Fruit fly (Drosophila melanogaster) whole organism, embryonic: ENCODE results near the gene CG13921.

Experiments
- Atf3 ChIP-seq: fragments of 200-800 bp; sonication (Bioruptor generic); optimal IDR thresholded peaks from 3 replicates; lab custom pipeline; 2016; ENCODE audit warnings: missing biosample characterization, missing genetic modification characterization
- B-H1 ChIP-seq: fragments of 200-800 bp; sonication (Bioruptor generic); IDR thresholded peaks from 3 replicates; pipeline ENCODE4 v1.3.6; 2022; ENCODE audit warnings: missing biosample characterization, missing genetic modification characterization
- BEAF-32 ChIP-seq: fragments of 200-800 bp; sonication (Bioruptor generic); optimal IDR thresholded peaks from 3 replicates; lab custom pipeline; 2017; ENCODE audit warnings: missing biosample characterization, missing genetic modification characterization, mild to moderate bottlenecking, moderate library complexity, missing genetic modification reagents
- CG10543 ChIP-seq: fragments of 200-800 bp; sonication (Bioruptor generic); optimal IDR thresholded peaks from 3 replicates; lab custom pipeline; 2017; ENCODE audit warnings: missing biosample characterization, mild to moderate bottlenecking, missing genetic modification characterization, moderate library complexity
- CG11093 ChIP-seq: fragments of 200-800 bp; sonication (Bioruptor generic); IDR thresholded peaks from 3 replicates; pipeline ENCODE4 v1.3.6; 2022; ENCODE audit warnings: missing biosample characterization, missing genetic modification characterization
- CG11560 ChIP-seq: fragments of 200-800 bp; sonication (Bioruptor generic); IDR thresholded peaks from 3 replicates; pipeline ENCODE4 v1.3.6; 2022; ENCODE audit warnings: missing biosample characterization, missing genetic modification characterization
- CG12942 ChIP-seq: fragments of 200-800 bp; sonication (Bioruptor generic); optimal IDR thresholded peaks from 3 replicates; lab custom pipeline; 2016; ENCODE audit warnings: missing biosample characterization, missing genetic modification characterization
- CG14965 ChIP-seq: fragments of 200-800 bp; sonication (Bioruptor generic); optimal IDR thresholded peaks from 2 replicates; lab custom pipeline; 2016; ENCODE audit warnings: missing biosample characterization, missing genetic modification characterization, borderline replicate concordance
- CG15601 ChIP-seq: fragments of 200-800 bp; sonication (Bioruptor generic); optimal IDR thresholded peaks from 3 replicates; lab custom pipeline; 2019; ENCODE audit warnings: missing biosample characterization, mild to moderate bottlenecking, missing genetic modification characterization, moderate library complexity
- CG17328 ChIP-seq: fragments of 200-800 bp; sonication (Bioruptor generic); IDR thresholded peaks from 2 replicates; pipeline ENCODE4 v1.3.6; 2022; ENCODE audit warnings: missing biosample characterization, missing genetic modification characterization
- CG17361 ChIP-seq: fragments of 200-800 bp; sonication (Bioruptor generic); IDR thresholded peaks from 3 replicates; pipeline ENCODE4 v1.3.6; 2022; ENCODE audit warnings: missing biosample characterization, missing genetic modification characterization
- CG18476 ChIP-seq: fragments of 200-800 bp; sonication (Bioruptor generic); optimal IDR thresholded peaks from 2 replicates; lab custom pipeline; 2016; ENCODE audit warnings: missing biosample characterization, mild to moderate bottlenecking, missing genetic modification characterization
- CG30403 ChIP-seq: fragments of 200-800 bp; sonication (Bioruptor generic); optimal IDR thresholded peaks from 3 replicates; lab custom pipeline; 2016; ENCODE audit warnings: missing biosample characterization, missing genetic modification characterization
- CG30431 ChIP-seq: fragments of 200-800 bp; sonication (Bioruptor generic); optimal IDR thresholded peaks from 2 replicates; lab custom pipeline; 2017; ENCODE audit warnings: missing biosample characterization, missing genetic modification characterization
- CG31224 ChIP-seq: fragments of 200-800 bp; sonication (Bioruptor generic); IDR thresholded peaks from 2 replicates; pipeline ENCODE4 v1.3.6; 2022; ENCODE audit warnings: missing biosample characterization, missing genetic modification characterization
- CG3995 ChIP-seq: fragments of 200-800 bp; sonication (Bioruptor generic); optimal IDR thresholded peaks from 3 replicates; lab custom pipeline; 2016; ENCODE audit warnings: missing biosample characterization, missing genetic modification characterization
- CG4360 ChIP-seq: fragments of 200-800 bp; sonication (Bioruptor generic); IDR thresholded peaks from 2 replicates; pipeline ENCODE4 v1.3.6; 2022; ENCODE audit warnings: missing biosample characterization, missing genetic modification characterization
- CG4707 ChIP-seq: fragments of 200-800 bp; sonication (Bioruptor generic); optimal IDR thresholded peaks from 2 replicates; lab custom pipeline; 2018; ENCODE audit warnings: missing biosample characterization, mild to moderate bottlenecking, missing genetic modification characterization, moderate library complexity
- CG4820 ChIP-seq: fragments of 200-800 bp; sonication (Bioruptor generic); optimal IDR thresholded peaks from 3 replicates; lab custom pipeline; 2016; ENCODE audit warnings: missing biosample characterization, missing genetic modification characterization
- CG5180 ChIP-seq: fragments of 200-800 bp; sonication (Bioruptor generic); optimal IDR thresholded peaks from 3 replicates; lab custom pipeline; 2017; ENCODE audit warnings: missing biosample characterization, missing genetic modification characterization, mild to moderate bottlenecking, moderate library complexity, missing genetic modification reagents
- CG7372 ChIP-seq: fragments of 200-800 bp; sonication (Bioruptor generic); IDR thresholded peaks from 2 replicates; pipeline ENCODE4 v1.3.6; 2022; ENCODE audit warnings: missing biosample characterization, missing genetic modification characterization
- CG7839 ChIP-seq: fragments of 200-800 bp; sonication (Bioruptor generic); optimal IDR thresholded peaks from 3 replicates; lab custom pipeline; 2018; ENCODE audit warnings: missing biosample characterization, mild to moderate bottlenecking, missing genetic modification characterization, moderate library complexity
- HmgZ ChIP-seq: fragments of 200-800 bp; sonication (Bioruptor generic); optimal IDR thresholded peaks from 2 replicates; lab custom pipeline; 2018; ENCODE audit warnings: missing biosample characterization, mild to moderate bottlenecking, missing genetic modification characterization
- Hr3 ChIP-seq: fragments of 200-800 bp; sonication (Bioruptor generic); optimal IDR thresholded peaks from 3 replicates; lab custom pipeline; 2016; ENCODE audit warnings: missing biosample characterization, missing genetic modification characterization
- Hsf ChIP-seq: fragments of 200-800 bp; sonication (Bioruptor generic); optimal IDR thresholded peaks from 3 replicates; lab custom pipeline; 2016; ENCODE audit warnings: missing biosample characterization, missing genetic modification characterization
- Neu2 ChIP-seq: fragments of 200-800 bp; sonication (Bioruptor generic); optimal IDR thresholded peaks from 3 replicates; lab custom pipeline; 2016; ENCODE audit warnings: missing biosample characterization, missing genetic modification characterization, borderline replicate concordance
- Nf-YB ChIP-seq: fragments of 200-800 bp; sonication (Bioruptor generic); optimal IDR thresholded peaks from 3 replicates; lab custom pipeline; 2019; ENCODE audit warnings: missing biosample characterization, mild to moderate bottlenecking, missing genetic modification characterization, moderate library complexity
- Oli ChIP-seq: fragments of 200-800 bp; sonication (Bioruptor generic); optimal IDR thresholded peaks from 2 replicates; lab custom pipeline; 2018; ENCODE audit warnings: missing biosample characterization, mild to moderate bottlenecking, missing genetic modification characterization, moderate library complexity
- Rx ChIP-seq: fragments of 200-800 bp; sonication (Bioruptor generic); IDR thresholded peaks from 2 replicates; pipeline ENCODE4 v1.3.6; 2022; ENCODE audit warnings: missing biosample characterization, missing genetic modification characterization
- Sox100B ChIP-seq: fragments of 200-800 bp; sonication (Bioruptor generic); optimal IDR thresholded peaks from 3 replicates; lab custom pipeline; 2018; ENCODE audit warnings: missing biosample characterization, mild to moderate bottlenecking, missing genetic modification characterization
- Taf1 ChIP-seq: fragments of 200-800 bp; sonication (Bioruptor generic); IDR thresholded peaks from 2 replicates; pipeline ENCODE4 v1.3.6; 2022; ENCODE audit warnings: missing biosample characterization, missing genetic modification characterization
- Trl ChIP-seq, 3 experiments: fragments of >200 bp in 2 of 3; fragments of 200-800 bp in 1 of 3; sonication (Bioruptor generic) in 1 of 3; optimal IDR thresholded peaks; 2 replicates in 1 of 3; 3 replicates in 2 of 3; lab custom pipeline; 2016 to 2017; ENCODE audit warnings: missing biosample characterization in 1 of 3, missing genetic modification characterization in 1 of 3
- Usf ChIP-seq: fragments of 200-800 bp; sonication (Bioruptor generic); optimal IDR thresholded peaks from 2 replicates; lab custom pipeline; 2017; ENCODE audit warnings: missing genotype, missing biosample characterization, missing genetic modification characterization
- YL-1 ChIP-seq: fragments of 200-800 bp; sonication (Bioruptor generic); optimal IDR thresholded peaks from 3 replicates; lab custom pipeline; 2017; ENCODE audit warnings: missing biosample characterization, mild to moderate bottlenecking, missing genetic modification characterization
- chm ChIP-seq: fragments of 200-800 bp; sonication (Bioruptor generic); IDR thresholded peaks from 2 replicates; pipeline ENCODE4 v1.3.6; 2022; ENCODE audit warnings: missing biosample characterization, missing genetic modification characterization
- ci ChIP-seq: fragments of 200-800 bp; sonication (Bioruptor generic); IDR thresholded peaks from 3 replicates; pipeline ENCODE4 v1.3.6; 2022; ENCODE audit warnings: missing biosample characterization, missing genetic modification characterization
- crol ChIP-seq: fragments of 200-800 bp; sonication (Bioruptor generic); IDR thresholded peaks from 2 replicates; pipeline ENCODE4 v1.3.6; 2022; ENCODE audit warnings: missing biosample characterization, missing genetic modification characterization
- dati ChIP-seq: fragments of 200-800 bp; sonication (Bioruptor generic); IDR thresholded peaks from 2 replicates; pipeline ENCODE4 v1.3.6; 2022; ENCODE audit warnings: missing biosample characterization, missing genetic modification characterization
- ewg ChIP-seq: fragments of 200-800 bp; sonication (Bioruptor generic); optimal IDR thresholded peaks from 3 replicates; lab custom pipeline; 2017; ENCODE audit warnings: mild to moderate bottlenecking, missing biosample characterization, missing genetic modification reagents, missing genetic modification characterization
- fd102C ChIP-seq: fragments of 200-800 bp; sonication (Bioruptor generic); optimal IDR thresholded peaks from 2 replicates; lab custom pipeline; 2018; ENCODE audit warnings: missing biosample characterization, mild to moderate bottlenecking, missing genetic modification characterization, moderate library complexity
- gcm2 ChIP-seq: fragments of 200-800 bp; sonication (Bioruptor generic); optimal IDR thresholded peaks from 2 replicates; lab custom pipeline; 2016; ENCODE audit warnings: missing biosample characterization, missing genetic modification characterization
- gt ChIP-seq: fragments of 200-800 bp; sonication (Bioruptor generic); IDR thresholded peaks from 2 replicates; pipeline ENCODE4 v1.3.6; 2022; ENCODE audit warnings: missing biosample characterization, missing genetic modification characterization
- ind ChIP-seq: fragments of 200-800 bp; sonication (Bioruptor generic); optimal IDR thresholded peaks from 3 replicates; lab custom pipeline; 2016; ENCODE audit warnings: missing biosample characterization, missing genetic modification characterization
- mirr ChIP-seq: fragments of 200-800 bp; sonication (Bioruptor generic); optimal IDR thresholded peaks from 3 replicates; lab custom pipeline; 2018; ENCODE audit warnings: missing biosample characterization, mild to moderate bottlenecking, missing genetic modification characterization
- mld ChIP-seq: fragments of 200-800 bp; sonication (Bioruptor generic); IDR thresholded peaks from 3 replicates; pipeline ENCODE4 v1.3.6; 2022; ENCODE audit warnings: missing biosample characterization, missing genetic modification characterization; ENCODE audit not compliant: partially characterized antibody
- nau ChIP-seq: fragments of 200-800 bp; sonication (Bioruptor generic); optimal IDR thresholded peaks from 3 replicates; lab custom pipeline; 2017; ENCODE audit warnings: missing biosample characterization, mild to moderate bottlenecking, missing genetic modification characterization, missing genetic modification reagents
- rib ChIP-seq: fragments of 200-800 bp; sonication (Bioruptor generic); IDR thresholded peaks from 2 replicates; pipeline ENCODE4 v1.3.6; 2022; ENCODE audit warnings: missing biosample characterization, missing genetic modification characterization
- seq ChIP-seq: fragments of 200-800 bp; sonication (Bioruptor generic); IDR thresholded peaks from 2 replicates; pipeline ENCODE4 v1.3.6; 2022; ENCODE audit warnings: missing biosample characterization, missing genetic modification characterization
- stc ChIP-seq: fragments of 200-800 bp; sonication (Bioruptor generic); IDR thresholded peaks from 2 replicates; pipeline ENCODE4 v1.3.6; 2022; ENCODE audit warnings: missing biosample characterization, missing genetic modification characterization
- toy ChIP-seq: fragments of 200-800 bp; sonication (Bioruptor generic); IDR thresholded peaks from 2 replicates; pipeline ENCODE4 v1.3.6; 2022; ENCODE audit warnings: missing biosample characterization, missing genetic modification characterization
- vvl ChIP-seq: fragments of 200-800 bp; sonication (Bioruptor generic); IDR thresholded peaks from 2 replicates; pipeline ENCODE4 v1.3.6; 2022; ENCODE audit warnings: missing biosample characterization, missing genetic modification characterization

The CG13921 gene

dm6 chr3L:1755458-1755984 is 8.8 kb downstream of the CG13921 start, which contains the start of gene Cht2 (continued):
- TF ChIP-seq CG11560 (no peak), CG4360 (GFP tag; lab: Robert Waterston, UW) (no peak), CG17328 (GFP tag; lab: Robert Waterston, UW) (no peak), Hsf (no peak), CG11093 (GFP tag; lab: Robert Waterston, UW) (no peak), BEAF-32 (GFP tag; lab: Kevin White, UChicago) (no peak), CG12942 (GFP tag; lab: Kevin White, UChicago) (no peak), CG17361 (GFP tag; lab: Robert Waterston, UW) (no peak), ewg (GFP tag; lab: Kevin White, UChicago) (no peak), CG4707 (no peak), CG10543 (GFP tag; lab: Kevin White, UChicago) (peak; percentile 73), CG7372 (GFP tag; lab: Robert Waterston, UW) (no peak), stc (GFP tag; lab: Robert Waterston, UW) (no peak), CG4820 (GFP tag; lab: Kevin White, UChicago) (no peak), gcm2 (GFP tag; lab: Kevin White, UChicago) (peak; percentile 18), CG30403 (GFP tag; lab: Kevin White, UChicago) (no peak), Hr3 (GFP tag; lab: Kevin White, UChicago) (no peak), CG18476 (GFP tag; lab: Kevin White, UChicago) (peak; percentile 34), CG31224 (GFP tag; lab: Robert Waterston, UW) (0 out of 2 replicates have a peak, but pooled peaks have one; percentile 12), Nf-YB (peak; percentile 1), Usf (GFP tag; lab: Kevin White, UChicago) (no peak), crol (GFP tag; lab: Robert Waterston, UW) (no peak), nau (GFP tag; lab: Kevin White, UChicago) (no peak), Trl (optimal IDR thresholded peaks at IDR 0.05; lab: Kevin White, UChicago) (peak; percentile 64 to 74), Trl (GFP tag; optimal IDR thresholded peaks at IDR 0.05; lab: Kevin White, UChicago) (no peak), mld (GFP tag; lab: Robert Waterston, UW) (no peak), CG7839 (no peak), CG15601 (tag; lab: Kevin White, UChicago) (no peak), gt (GFP tag; lab: Robert Waterston, UW) (no peak), CG14965 (no peak), mirr (GFP tag; lab: Kevin White, UChicago) (no peak), chm (0 out of 2 replicates have a peak, but pooled peaks have one; percentile 12), dati (GFP tag; lab: Robert Waterston, UW) (no peak), Atf3 (GFP tag; lab: Kevin White, UChicago) (no peak), Sox100B (GFP tag; lab: Kevin White, UChicago) (no peak), toy (GFP tag; lab: Robert Waterston, UW) (no peak), seq (GFP tag; lab: Robert Waterston, UW) (no peak), CG30431 (GFP tag; lab: Kevin White, UChicago) (no peak), Taf1 (no peak), Rx (GFP tag; lab: Robert Waterston, UW) (no peak), YL-1 (GFP tag; lab: Kevin White, UChicago) (no peak), HmgZ (tag; lab: Kevin White, UChicago) (no peak), B-H1 (GFP tag; lab: Robert Waterston, UW) (no peak), ind (no peak), Neu2 (no peak), rib (peak; percentile 17; the same call in 1 of the 2 replicates), vvl (peak; percentile 13; the same call in 1 of the 2 replicates), CG3995 (GFP tag; lab: Kevin White, UChicago) (no peak), ci (GFP tag; lab: Robert Waterston, UW) (peak; percentile 58; the same call in 1 of the 3 replicates), fd102C (GFP tag; lab: Kevin White, UChicago) (no peak), Oli (no peak), CG5180 (GFP tag; lab: Kevin White, UChicago) (peak; percentile 81)
